Worm (Caenorhabditis elegans) whole organism, L3 larva: ENCODE results near the gene gbb-1.

ENCODE experiments used
- ama-1 ChIP-seq: fragments of 150-350 bp; optimal IDR thresholded peaks from 2 replicates; lab custom pipeline; 2018
- jun-1 ChIP-seq: fragments of 150-350 bp; optimal IDR thresholded peaks from 2 replicates; lab custom pipeline; 2014; ENCODE audit warnings: missing biosample characterization, missing genetic modification reagents, missing genetic modification characterization
- unc-62 ChIP-seq: fragments of 150-350 bp; sonication (generic microtip); optimal IDR thresholded peaks from 4 replicates; lab custom pipeline; 2014; ENCODE audit warnings: missing biosample characterization, missing genetic modification reagents, missing genetic modification characterization

DNA sequence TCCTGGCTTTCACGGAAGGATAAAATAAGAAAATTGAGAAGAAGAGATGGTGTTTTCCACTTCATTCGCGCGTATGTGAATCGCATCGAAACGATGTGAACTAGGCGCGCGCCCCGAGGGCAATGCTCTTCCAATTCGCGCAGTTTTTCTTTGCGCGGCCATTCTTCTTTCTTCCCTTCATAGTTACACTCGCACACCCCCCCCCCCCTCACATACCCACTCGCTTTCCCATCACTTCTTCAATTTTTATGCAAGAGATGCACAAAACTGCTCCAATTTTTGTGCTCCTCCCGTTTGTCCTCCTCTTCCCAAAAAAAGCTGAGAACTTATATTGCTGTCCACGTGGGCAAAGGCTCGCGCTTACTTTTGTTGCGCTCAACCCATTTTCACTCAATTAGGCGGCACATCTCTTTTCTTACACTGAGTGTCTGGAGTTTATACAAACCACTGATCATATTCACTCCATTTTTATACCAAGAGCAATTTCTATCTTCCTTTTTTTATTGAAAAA lies 4.2 kb upstream of the gbb-1 start:
- TF ChIP-seq jun-1 = no peak
- no peak for TF ChIP-seq unc-62 (GFP tag; lab: Kevin White, UChicago)
- no peak for TF ChIP-seq ama-1 (lab: Kevin White, UChicago)
